Fruit fly (Drosophila melanogaster) whole organism, embryonic: Measurements from ENCODE around the gene CG13623.

Experiments
- Abd-B ChIP-seq: fragments of 200-800 bp; sonication (Bioruptor generic); optimal IDR thresholded peaks from 2 replicates; lab custom pipeline; 2018; ENCODE audit warnings: missing biosample characterization, mild to moderate bottlenecking, missing genetic modification characterization, moderate library complexity
- Awh ChIP-seq: fragments of 200-800 bp; sonication (Bioruptor generic); IDR thresholded peaks from 2 replicates; pipeline ENCODE4, ENCODE4 v1.3.6; 2022; ENCODE audit warnings: missing biosample characterization, missing genetic modification characterization
- CG10543 ChIP-seq: fragments of 200-800 bp; sonication (Bioruptor generic); optimal IDR thresholded peaks from 3 replicates; lab custom pipeline; 2017; ENCODE audit warnings: missing biosample characterization, mild to moderate bottlenecking, missing genetic modification characterization, moderate library complexity
- CG12155 ChIP-seq: fragments of 200-800 bp; sonication (Bioruptor generic); optimal IDR thresholded peaks from 3 replicates; lab custom pipeline; 2016; ENCODE audit warnings: missing biosample characterization, missing genetic modification characterization
- CG12299 ChIP-seq: fragments of 200-800 bp; sonication (Bioruptor generic); optimal IDR thresholded peaks from 2 replicates; lab custom pipeline; 2018; ENCODE audit warnings: missing biosample characterization, mild to moderate bottlenecking, missing genetic modification characterization
- CG13775 ChIP-seq: fragments of 200-800 bp; sonication (Bioruptor generic); optimal IDR thresholded peaks from 3 replicates; lab custom pipeline; 2017; ENCODE audit warnings: missing biosample characterization, mild to moderate bottlenecking, missing genetic modification characterization
- CG14014 ChIP-seq: fragments of 200-800 bp; sonication (Bioruptor generic); IDR thresholded peaks from 2 replicates; pipeline ENCODE4 v1.3.6; 2022; ENCODE audit warnings: missing biosample characterization, missing genetic modification characterization
- CG1529 ChIP-seq: fragments of 200-800 bp; sonication (Bioruptor generic); optimal IDR thresholded peaks from 3 replicates; lab custom pipeline; 2018; ENCODE audit warnings: missing biosample characterization, missing genetic modification characterization
- CG16813 ChIP-seq: fragments of 200-800 bp; sonication (Bioruptor generic); IDR thresholded peaks from 3 replicates; pipeline ENCODE4 v1.3.6; 2022; ENCODE audit warnings: missing biosample characterization, missing genetic modification characterization; ENCODE audit not compliant: partially characterized antibody
- CG17361 ChIP-seq: fragments of 200-800 bp; sonication (Bioruptor generic); IDR thresholded peaks from 3 replicates; pipeline ENCODE4 v1.3.6; 2022; ENCODE audit warnings: missing biosample characterization, missing genetic modification characterization
- CG17612 ChIP-seq: fragments of 200-800 bp; sonication (Bioruptor generic); IDR thresholded peaks from 2 replicates; pipeline ENCODE4 v1.3.6; 2022; ENCODE audit warnings: missing biosample characterization, missing genetic modification characterization
- CG18764 ChIP-seq: fragments of 200-800 bp; sonication (Bioruptor generic); optimal IDR thresholded peaks from 3 replicates; lab custom pipeline; 2016; ENCODE audit warnings: missing biosample characterization, missing genetic modification characterization
- CG3163 ChIP-seq: fragments of 200-800 bp; sonication (Bioruptor generic); optimal IDR thresholded peaks from 3 replicates; lab custom pipeline; 2016; ENCODE audit warnings: missing biosample characterization, missing genetic modification characterization
- CG3281 ChIP-seq: fragments of 200-800 bp; sonication (Bioruptor generic); optimal IDR thresholded peaks from 3 replicates; lab custom pipeline; 2017; ENCODE audit warnings: missing biosample characterization, mild to moderate bottlenecking, missing genetic modification characterization
- CG4617 ChIP-seq: fragments of 200-800 bp; sonication (Bioruptor generic); optimal IDR thresholded peaks from 3 replicates; lab custom pipeline; 2016; ENCODE audit warnings: missing biosample characterization, missing genetic modification characterization, borderline replicate concordance
- CG6791 ChIP-seq: fragments of 200-800 bp; sonication (Bioruptor generic); IDR thresholded peaks from 3 replicates; pipeline ENCODE4 v1.3.6; 2022; ENCODE audit warnings: missing biosample characterization, missing genetic modification characterization; ENCODE audit not compliant: partially characterized antibody
- CG9932 ChIP-seq: fragments of 200-800 bp; sonication (Bioruptor generic); IDR thresholded peaks from 2 replicates; pipeline ENCODE4 v1.3.6; 2022; ENCODE audit warnings: missing biosample characterization, missing genetic modification characterization
- Camta ChIP-seq: fragments of 200-800 bp; sonication (Bioruptor generic); optimal IDR thresholded peaks from 2 replicates; lab custom pipeline; 2016; ENCODE audit warnings: missing biosample characterization, missing genetic modification characterization
- Chrac-16 ChIP-seq: fragments of 200-800 bp; sonication (Bioruptor generic); optimal IDR thresholded peaks from 3 replicates; lab custom pipeline; 2016; ENCODE audit warnings: missing biosample characterization, missing genetic modification characterization
- Dfd ChIP-seq, 2 experiments: fragments of >200 bp; optimal IDR thresholded peaks; 2 replicates each; lab custom pipeline; 2017; ENCODE audit warnings: missing biosample characterization in 2 of 2, missing genetic modification characterization in 2 of 2
- Dip2 ChIP-seq: fragments of 200-800 bp; sonication (Bioruptor generic); IDR thresholded peaks from 2 replicates; pipeline ENCODE4 v1.3.6; 2022; ENCODE audit warnings: missing biosample characterization, missing genetic modification characterization
- HLH3B ChIP-seq: fragments of 200-800 bp; sonication (Bioruptor generic); IDR thresholded peaks from 2 replicates; pipeline ENCODE4 v1.3.6; 2022; ENCODE audit warnings: missing biosample characterization, missing genetic modification characterization
- Med ChIP-seq: fragments of 200-800 bp; sonication (Bioruptor generic); peaks from one replicate; lab custom pipeline; 2016; ENCODE audit warnings: missing biosample characterization, missing genetic modification characterization, mild to moderate bottlenecking, inconsistent platforms, moderate library complexity
- Neu2 ChIP-seq: fragments of 200-800 bp; sonication (Bioruptor generic); optimal IDR thresholded peaks from 3 replicates; lab custom pipeline; 2016; ENCODE audit warnings: missing biosample characterization, missing genetic modification characterization, borderline replicate concordance
- Oli ChIP-seq: fragments of 200-800 bp; sonication (Bioruptor generic); optimal IDR thresholded peaks from 2 replicates; lab custom pipeline; 2018; ENCODE audit warnings: missing biosample characterization, mild to moderate bottlenecking, missing genetic modification characterization, moderate library complexity
- Side ChIP-seq: fragments of 200-800 bp; sonication (Bioruptor generic); optimal IDR thresholded peaks from 2 replicates; lab custom pipeline; 2016; ENCODE audit warnings: missing biosample characterization, missing genetic modification characterization
- Sox102F ChIP-seq: fragments of 200-800 bp; sonication (Bioruptor generic); optimal IDR thresholded peaks from 2 replicates; lab custom pipeline; 2018; ENCODE audit warnings: missing biosample characterization, mild to moderate bottlenecking, missing genetic modification characterization, moderate library complexity
- Vsx1 ChIP-seq: fragments of 200-800 bp; sonication (Bioruptor generic); optimal IDR thresholded peaks from 2 replicates; lab custom pipeline; 2017; ENCODE audit warnings: missing biosample characterization, mild to moderate bottlenecking, missing genetic modification characterization, missing genetic modification reagents
- ab ChIP-seq: fragments of 200-800 bp; sonication (Bioruptor generic); optimal IDR thresholded peaks from 2 replicates; lab custom pipeline; 2016; ENCODE audit warnings: missing biosample characterization, missing genetic modification characterization
- ap ChIP-seq: fragments of 200-800 bp; sonication (Bioruptor generic); IDR thresholded peaks from 2 replicates; pipeline ENCODE4 v1.3.6; 2022; ENCODE audit warnings: missing biosample characterization, missing genetic modification characterization
- da ChIP-seq: fragments of 200-800 bp; sonication (Bioruptor generic); optimal IDR thresholded peaks from 2 replicates; lab custom pipeline; 2016; ENCODE audit warnings: missing biosample characterization, missing genetic modification characterization
- disco-r ChIP-seq: fragments of 200-800 bp; sonication (Bioruptor generic); optimal IDR thresholded peaks from 2 replicates; lab custom pipeline; 2016; ENCODE audit warnings: missing biosample characterization, missing genetic modification characterization
- dmrt99B ChIP-seq: fragments of 200-800 bp; sonication (Bioruptor generic); optimal IDR thresholded peaks from 2 replicates; lab custom pipeline; 2018; ENCODE audit warnings: missing biosample characterization, mild to moderate bottlenecking, missing genetic modification characterization, moderate library complexity
- ftz-f1 ChIP-seq: fragments of 200-800 bp; sonication (Bioruptor generic); optimal IDR thresholded peaks from 2 replicates; lab custom pipeline; 2016; ENCODE audit warnings: missing biosample characterization, missing genetic modification characterization
- ham ChIP-seq: fragments of 200-800 bp; sonication (Bioruptor generic); IDR thresholded peaks from 2 replicates; pipeline ENCODE4 v1.3.6; 2022; ENCODE audit warnings: missing biosample characterization, missing genetic modification characterization
- hb ChIP-seq: fragments of 200-800 bp; sonication (Bioruptor generic); IDR thresholded peaks from 3 replicates; pipeline ENCODE4 v1.3.6; 2022; ENCODE audit warnings: missing biosample characterization, missing genetic modification characterization; ENCODE audit not compliant: partially characterized antibody
- kah ChIP-seq: fragments of 200-800 bp; sonication (Bioruptor generic); optimal IDR thresholded peaks from 2 replicates; lab custom pipeline; 2018; ENCODE audit warnings: missing biosample characterization, mild to moderate bottlenecking, missing genetic modification characterization
- kay ChIP-seq: fragments of 200-800 bp; sonication (Bioruptor generic); optimal IDR thresholded peaks from 2 replicates; lab custom pipeline; 2016; ENCODE audit warnings: missing biosample characterization, missing genetic modification characterization
- kni ChIP-seq: fragments of 200-800 bp; sonication (Bioruptor generic); optimal IDR thresholded peaks from 3 replicates; lab custom pipeline; 2017; ENCODE audit warnings: mild to moderate bottlenecking, missing biosample characterization, missing genetic modification reagents, missing genetic modification characterization
- knrl ChIP-seq: fragments of 200-800 bp; sonication (Bioruptor generic); IDR thresholded peaks from 3 replicates; pipeline ENCODE4 v1.3.6; 2022; ENCODE audit warnings: missing biosample characterization, missing genetic modification characterization; ENCODE audit not compliant: partially characterized antibody
- mld ChIP-seq: fragments of 200-800 bp; sonication (Bioruptor generic); IDR thresholded peaks from 3 replicates; pipeline ENCODE4 v1.3.6; 2022; ENCODE audit warnings: missing biosample characterization, missing genetic modification characterization; ENCODE audit not compliant: partially characterized antibody
- nom ChIP-seq: fragments of 200-800 bp; sonication (Bioruptor generic); optimal IDR thresholded peaks from 2 replicates; lab custom pipeline; 2017; ENCODE audit warnings: missing biosample characterization, missing genetic modification characterization, mild to moderate bottlenecking, moderate library complexity, missing genetic modification reagents
- org-1 ChIP-seq: fragments of 200-800 bp; sonication (Bioruptor generic); optimal IDR thresholded peaks from 2 replicates; lab custom pipeline; 2017; ENCODE audit warnings: missing biosample characterization, missing genetic modification characterization
- phol ChIP-seq: fragments of 200-800 bp; sonication (Bioruptor generic); optimal IDR thresholded peaks from 3 replicates; lab custom pipeline; 2018; ENCODE audit warnings: missing biosample characterization, mild to moderate bottlenecking, missing genetic modification characterization, moderate library complexity
- pnt ChIP-seq: fragments of 200-800 bp; sonication (Bioruptor generic); optimal IDR thresholded peaks from 3 replicates; lab custom pipeline; 2016; ENCODE audit warnings: missing biosample characterization, missing genetic modification characterization
- ro ChIP-seq: fragments of 200-800 bp; sonication (Bioruptor generic); IDR thresholded peaks from 2 replicates; pipeline ENCODE4 v1.3.6; 2022; ENCODE audit warnings: missing biosample characterization, missing genetic modification characterization
- shn ChIP-seq: fragments of 200-800 bp; sonication (Bioruptor generic); optimal IDR thresholded peaks from 3 replicates; lab custom pipeline; 2016; ENCODE audit warnings: missing biosample characterization, missing genetic modification characterization
- sna ChIP-seq: fragments of 200-800 bp; sonication (Bioruptor generic); IDR thresholded peaks from 2 replicates; pipeline ENCODE4 v1.3.6; 2022; ENCODE audit warnings: missing biosample characterization, missing genetic modification characterization; ENCODE audit not compliant: partially characterized antibody
- zfh1 ChIP-seq: fragments of 200-800 bp; sonication (Bioruptor generic); IDR thresholded peaks from 3 replicates; pipeline ENCODE4 v1.3.6; 2022; ENCODE audit warnings: missing biosample characterization, missing genetic modification characterization

Gene CG13623

DNA sequence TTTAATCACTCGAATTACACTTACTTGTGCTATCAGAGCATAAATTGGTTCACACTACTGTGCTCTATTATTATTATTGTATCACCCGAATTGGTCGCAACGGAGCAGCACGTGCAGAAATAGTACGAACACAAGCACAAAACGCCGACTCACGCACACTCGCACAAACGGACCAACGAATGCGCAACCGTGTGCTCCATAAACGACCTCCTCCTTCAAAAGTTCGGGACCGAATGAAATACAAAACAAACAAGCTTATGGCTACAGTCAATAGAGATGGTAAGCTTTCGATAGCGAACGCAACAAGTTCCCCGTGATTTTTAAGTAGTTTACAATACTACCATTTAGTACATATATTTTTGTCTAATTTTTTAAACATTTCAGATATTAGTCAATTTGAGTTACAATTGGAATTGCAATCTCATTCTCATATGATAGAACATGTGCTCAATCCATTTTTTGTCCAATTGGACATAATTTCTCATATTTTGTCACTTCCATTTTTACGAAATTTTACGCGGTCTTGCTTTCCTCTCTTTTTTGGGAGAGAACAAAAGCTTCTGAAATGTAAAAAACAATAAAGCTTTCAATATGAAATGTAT, 13.4 kb upstream of the CG13623 start, which contains the start of gene Cftr (continued):
- TF ChIP-seq CG16813 (GFP tag; lab: Robert Waterston, UW), result no peak
- no peak for TF ChIP-seq ro (GFP tag; lab: Robert Waterston, UW)
- TF ChIP-seq Awh (GFP tag; lab: Robert Waterston, UW), result no peak; the same call in 1 of the 2 replicates
- TF ChIP-seq CG18764, result peak; percentile 0
- peak; percentile 13 for TF ChIP-seq da (GFP tag; lab: Kevin White, UChicago)
- TF ChIP-seq Side (GFP tag; lab: Kevin White, UChicago), result peak; percentile 49
- TF ChIP-seq CG1529 (GFP tag; lab: Kevin White, UChicago), result no peak
- no peak for TF ChIP-seq ham (GFP tag; lab: Robert Waterston, UW)
- no peak for TF ChIP-seq Dip2 (GFP tag; lab: Robert Waterston, UW)
- TF ChIP-seq zfh1, result no peak
- TF ChIP-seq HLH3B (GFP tag; lab: Robert Waterston, UW), result peak; percentile 39; the same call in 1 of the 2 replicates
- peak; percentile 65; the same call in 1 of the 2 replicates for TF ChIP-seq CG14014
- peak; percentile 96 for TF ChIP-seq Med
- 0 out of 3 replicates have a peak, but pooled peaks have one; percentile 23 for TF ChIP-seq hb (GFP tag; lab: Robert Waterston, UW)
- TF ChIP-seq CG6791, result no peak
- peak; percentile 43; the same call in 1 of the 2 replicates for TF ChIP-seq sna (GFP tag; lab: Robert Waterston, UW)
- TF ChIP-seq Oli, result no peak
- peak; percentile 49 for TF ChIP-seq Camta (GFP tag; lab: Kevin White, UChicago)
- TF ChIP-seq CG13775, result no peak
- TF ChIP-seq CG3281, result peak; percentile 39
- TF ChIP-seq CG9932 (GFP tag; lab: Robert Waterston, UW), result peak; percentile 70
- TF ChIP-seq mld, result no peak; the same call in 2 of the 3 replicates
- peak; percentile 14 for TF ChIP-seq pnt (GFP tag; lab: Kevin White, UChicago)
- no peak for TF ChIP-seq CG12299
- peak; percentile 12 for TF ChIP-seq CG4617 (GFP tag; lab: Kevin White, UChicago)
- no peak for TF ChIP-seq kni (GFP tag; lab: Kevin White, UChicago)
- TF ChIP-seq Vsx1 (GFP tag; lab: Kevin White, UChicago), result peak; percentile 16
- TF ChIP-seq CG17361 (GFP tag; lab: Robert Waterston, UW), result no peak
- peak; percentile 5 for TF ChIP-seq disco-r (GFP tag; lab: Kevin White, UChicago)
- TF ChIP-seq phol, result no peak
- no peak for TF ChIP-seq kay (GFP tag; lab: Kevin White, UChicago)
- TF ChIP-seq Abd-B (GFP tag; lab: Kevin White, UChicago), result no peak
- peak; percentile 74 for TF ChIP-seq CG10543 (GFP tag; lab: Kevin White, UChicago)
- TF ChIP-seq Sox102F (GFP tag; lab: Kevin White, UChicago), result no peak
- TF ChIP-seq nom, result peak; percentile 47
- no peak for TF ChIP-seq CG12155
- no peak for TF ChIP-seq org-1 (GFP tag; lab: Kevin White, UChicago)
- TF ChIP-seq kah, result no peak
- peak; percentile 75 for TF ChIP-seq ftz-f1 (GFP tag; lab: Kevin White, UChicago)
- peak; percentile 16 for TF ChIP-seq Chrac-16 (GFP tag; lab: Kevin White, UChicago)
- TF ChIP-seq ab (GFP tag; lab: Kevin White, UChicago), result no peak
- TF ChIP-seq Neu2 (GFP tag; lab: Kevin White, UChicago), result no peak
- peak; percentile 50 for TF ChIP-seq shn (GFP tag; lab: Kevin White, UChicago)
- TF ChIP-seq CG17612 (GFP tag; lab: Robert Waterston, UW), result no peak; the same call in 1 of the 2 replicates
- TF ChIP-seq CG3163 (GFP tag; lab: Kevin White, UChicago), result peak; percentile 5
- TF ChIP-seq ap (GFP tag; lab: Robert Waterston, UW), result no peak
- peak; percentile 5 for TF ChIP-seq dmrt99B
- TF ChIP-seq knrl (GFP tag; lab: Robert Waterston, UW), result 0 out of 3 replicates have a peak, but pooled peaks have one; percentile 18
- no peak for TF ChIP-seq Dfd (GFP tag; optimal IDR thresholded peaks at IDR 0.05; lab: Kevin White, UChicago)
